Worm (Caenorhabditis elegans) whole organism, L1 larva: Measurements from ENCODE around the gene rpn-1.

ENCODE experiments used
- F16B12.6 ChIP-seq: fragments of 150-350 bp; optimal IDR thresholded peaks from 2 replicates; lab custom pipeline; 2014; ENCODE audit warnings: missing biosample characterization, missing genetic modification characterization
- alr-1 ChIP-seq: fragments of 200-800 bp; sonication (Bioruptor generic); optimal IDR thresholded peaks from 2 replicates; lab custom pipeline; 2018; ENCODE audit warnings: borderline replicate concordance, mild to moderate bottlenecking, missing genetic modification characterization, missing compliant biosample characterization
- ceh-82 ChIP-seq, 3 experiments: fragments of 150-350 bp in 1 of 3; sonication (generic microtip) in 2 of 3; optimal IDR thresholded peaks; 2 replicates each; lab custom pipeline; 2014 to 2017; ENCODE audit warnings: missing biosample characterization in 3 of 3, missing genetic modification characterization in 3 of 3
- hlh-4 ChIP-seq: sonication (generic microtip); optimal IDR thresholded peaks from 2 replicates; lab custom pipeline; 2016; ENCODE audit warnings: mild to moderate bottlenecking, missing genetic modification characterization, missing compliant biosample characterization
- lin-39 ChIP-seq: fragments of 150-350 bp; optimal IDR thresholded peaks from 2 replicates; lab custom pipeline; 2014; ENCODE audit warnings: missing biosample characterization, missing genetic modification reagents, missing genetic modification characterization
- nhr-85 ChIP-seq: sonication (generic microtip); peaks from one replicate; lab custom pipeline; 2016; ENCODE audit warnings: missing genetic modification characterization, inconsistent platforms, missing compliant biosample characterization
- pqm-1 ChIP-seq: sonication (generic microtip); optimal IDR thresholded peaks from 3 replicates; lab custom pipeline; 2017; ENCODE audit warnings: missing biosample characterization, missing genetic modification characterization
- skn-1 ChIP-seq: fragments of 150-350 bp; optimal IDR thresholded peaks from 2 replicates; lab custom pipeline; 2014; ENCODE audit warnings: missing biosample characterization, missing genetic modification characterization
- snpc-4 ChIP-seq: fragments of 150-350 bp; optimal IDR thresholded peaks from 2 replicates; lab custom pipeline; 2014; ENCODE audit warnings: missing biosample characterization, missing genetic modification characterization
- tbx-2 ChIP-seq: sonication (generic microtip); optimal IDR thresholded peaks from 2 replicates; lab custom pipeline; 2016; ENCODE audit warnings: missing genetic modification characterization, missing compliant biosample characterization
- unc-130 ChIP-seq: fragments of 150-350 bp; optimal IDR thresholded peaks from 2 replicates; lab custom pipeline; 2017; ENCODE audit warnings: missing biosample characterization, missing genetic modification characterization, inconsistent platforms
- unc-62 ChIP-seq: fragments of 150-350 bp; optimal IDR thresholded peaks from 2 replicates; lab custom pipeline; 2014; ENCODE audit warnings: missing biosample characterization, missing genetic modification reagents, missing genetic modification characterization
- zag-1 ChIP-seq: fragments of 150-350 bp; optimal IDR thresholded peaks from 2 replicates; lab custom pipeline; 2014; ENCODE audit warnings: missing biosample characterization, missing genetic modification characterization

ce11 chrIV:6912851-6913588 lies 3.3 kb upstream of the rpn-1 start, which contains the start of gene T22D1.3:
- no peak for TF ChIP-seq zag-1
- TF ChIP-seq tbx-2 = no peak
- TF ChIP-seq lin-39 (tag; lab: Kevin White, UChicago) = no peak
- no peak for TF ChIP-seq ceh-82 (tag; optimal IDR thresholded peaks at IDR 0.05; lab: Kevin White, UChicago)
- TF ChIP-seq unc-62 (GFP tag; lab: Kevin White, UChicago) = no peak
- TF ChIP-seq nhr-85 = no peak
- no peak for TF ChIP-seq F16B12.6 (tag; lab: Kevin White, UChicago)
- no peak for TF ChIP-seq pqm-1 (tag; lab: Kevin White, UChicago)
- no peak for TF ChIP-seq skn-1 (tag; lab: Kevin White, UChicago)
- no peak for TF ChIP-seq hlh-4 (tag; lab: Kevin White, UChicago)
- TF ChIP-seq snpc-4 (tag; lab: Kevin White, UChicago) = no peak
- TF ChIP-seq unc-130 (tag; lab: Kevin White, UChicago) = no peak
- no peak for TF ChIP-seq alr-1 (tag; lab: Kevin White, UChicago)
